Worm (Caenorhabditis elegans) whole organism, L4 larva: ENCODE data around the gene srx-122.

Experiments
- F37D6.2 ChIP-seq: sonication (generic microtip); optimal IDR thresholded peaks from 2 replicates; lab custom pipeline; 2016; ENCODE audit warnings: mild to moderate bottlenecking, missing genetic modification characterization, missing compliant biosample characterization
- R02D3.7 ChIP-seq: fragments of 150-350 bp; sonication (generic microtip); optimal IDR thresholded peaks from 3 replicates; lab custom pipeline; 2014; ENCODE audit warnings: missing biosample characterization, missing genetic modification characterization
- Y48G9A.11 ChIP-seq: fragments of 200-800 bp; sonication (Bioruptor generic); IDR thresholded peaks from 2 replicates; pipeline ENCODE4 v1.3.6; 2022; ENCODE audit warnings: missing genetic modification reagents, missing genetic modification characterization, missing compliant biosample characterization
- ZK337.2 ChIP-seq: fragments of 200-800 bp; sonication (Bioruptor generic); IDR thresholded peaks from 2 replicates; pipeline ENCODE4 v1.3.6; 2022; ENCODE audit warnings: missing genetic modification reagents, missing genetic modification characterization, missing compliant biosample characterization
- ZK546.5 ChIP-seq, 2 experiments: sonication (generic microtip); optimal IDR thresholded peaks; 2 replicates each; lab custom pipeline; 2017; ENCODE audit warnings: missing biosample characterization in 2 of 2, missing genetic modification characterization in 2 of 2
- aha-1 ChIP-seq: fragments of 150-350 bp; peaks from one replicate; lab custom pipeline; 2014; ENCODE audit warnings: missing biosample characterization, missing genetic modification characterization
- arid-1 ChIP-seq: fragments of 200-800 bp; sonication (Bioruptor generic); conservative IDR thresholded peaks from 2 replicates; pipeline ENCODE4 v1.3.6; 2022; ENCODE audit warnings: missing genetic modification reagents, missing genetic modification characterization, missing compliant biosample characterization
- ceh-28 ChIP-seq: fragments of 150-350 bp; optimal IDR thresholded peaks from 2 replicates; lab custom pipeline; 2014; ENCODE audit warnings: missing biosample characterization, missing genetic modification reagents, missing genetic modification characterization
- ceh-44 ChIP-seq: fragments of 200-800 bp; sonication (Bioruptor generic); IDR thresholded peaks from 2 replicates; pipeline ENCODE4 v1.3.6; 2022; ENCODE audit warnings: missing genetic modification reagents, missing genetic modification characterization, missing compliant biosample characterization
- ceh-62 ChIP-seq: sonication (generic microtip); optimal IDR thresholded peaks from 2 replicates; lab custom pipeline; 2017; ENCODE audit warnings: missing biosample characterization, missing genetic modification characterization
- ces-1 ChIP-seq: fragments of 150-350 bp; sonication (generic microtip); optimal IDR thresholded peaks from 4 replicates; lab custom pipeline; 2014; ENCODE audit warnings: missing biosample characterization, missing genetic modification reagents, missing genetic modification characterization
- cey-2 ChIP-seq: sonication (generic microtip); optimal IDR thresholded peaks from 3 replicates; lab custom pipeline; 2017; ENCODE audit warnings: missing genetic modification characterization, mild to moderate bottlenecking, missing compliant biosample characterization, antibody characterized with exemption, borderline replicate concordance; ENCODE audit not compliant: insufficient read depth
- ctbp-1 ChIP-seq: fragments of 200-800 bp; sonication (Bioruptor generic); IDR thresholded peaks from 2 replicates; pipeline ENCODE4 v1.3.6; 2022; ENCODE audit warnings: missing genetic modification reagents, missing genetic modification characterization, missing compliant biosample characterization
- daf-12 ChIP-seq: fragments of 150-350 bp; optimal IDR thresholded peaks from 2 replicates; lab custom pipeline; 2014; ENCODE audit warnings: missing biosample characterization, missing genetic modification reagents, missing genetic modification characterization
- daf-16 ChIP-seq, 3 experiments: sonication (generic microtip); optimal IDR thresholded peaks; 2 replicates each; lab custom pipeline; 2016 to 2017; ENCODE audit warnings: missing genetic modification characterization in 3 of 3, missing genetic modification reagents in 3 of 3, mild to moderate bottlenecking in 2 of 3, missing compliant biosample characterization in 2 of 3, missing biosample characterization in 1 of 3, moderate library complexity in 1 of 3
- daf-8 ChIP-seq: fragments of 200-800 bp; sonication (Bioruptor generic); IDR thresholded peaks from 2 replicates; pipeline ENCODE4 v1.3.6; 2022; ENCODE audit warnings: missing genetic modification characterization, missing compliant biosample characterization
- dmd-6 ChIP-seq: fragments of 200-800 bp; sonication (Bioruptor generic); IDR thresholded peaks from 2 replicates; pipeline ENCODE4 v1.3.6; 2022; ENCODE audit warnings: missing genetic modification reagents, missing genetic modification characterization, missing compliant biosample characterization
- dmd-9 ChIP-seq: fragments of 200-800 bp; sonication (Bioruptor generic); IDR thresholded peaks from 2 replicates; pipeline ENCODE4 v1.3.6; 2022; ENCODE audit warnings: missing genetic modification reagents, missing genetic modification characterization, missing compliant biosample characterization
- dpl-1 ChIP-seq: fragments of 150-350 bp; optimal IDR thresholded peaks from 2 replicates; lab custom pipeline; 2014; ENCODE audit warnings: missing biosample characterization, missing genetic modification reagents, missing genetic modification characterization
- egl-27 ChIP-seq: sonication (generic microtip); optimal IDR thresholded peaks from 3 replicates; lab custom pipeline; 2017; ENCODE audit warnings: missing biosample characterization, missing genetic modification reagents, missing genetic modification characterization
- fkh-10 ChIP-seq: fragments of 150-350 bp; optimal IDR thresholded peaks from 2 replicates; lab custom pipeline; 2014; ENCODE audit warnings: missing biosample characterization, missing genetic modification reagents, missing genetic modification characterization
- fos-1 ChIP-seq: fragments of 150-350 bp; optimal IDR thresholded peaks from 2 replicates; lab custom pipeline; 2014; ENCODE audit warnings: missing biosample characterization, missing genetic modification characterization
- hlh-11 ChIP-seq: fragments of 200-800 bp; sonication (Bioruptor generic); optimal IDR thresholded peaks from 2 replicates; lab custom pipeline; 2018; ENCODE audit warnings: mild to moderate bottlenecking, missing genetic modification characterization, missing compliant biosample characterization
- hlh-30 ChIP-seq: sonication (generic microtip); optimal IDR thresholded peaks from 2 replicates; lab custom pipeline; 2017; ENCODE audit warnings: antibody characterized with exemption, mild to moderate bottlenecking, missing genetic modification characterization, missing compliant biosample characterization; ENCODE audit not compliant: insufficient read depth
- jun-1 ChIP-seq: fragments of 150-350 bp; optimal IDR thresholded peaks from 2 replicates; lab custom pipeline; 2014; ENCODE audit warnings: missing biosample characterization, missing genetic modification reagents, missing genetic modification characterization
- lim-7 ChIP-seq: fragments of 200-800 bp; sonication (Bioruptor generic); IDR thresholded peaks from 2 replicates; pipeline ENCODE4 v1.3.6; 2022; ENCODE audit warnings: missing genetic modification characterization, missing compliant biosample characterization
- lin-1 ChIP-seq: fragments of 200-800 bp; sonication (Bioruptor generic); IDR thresholded peaks from 2 replicates; pipeline ENCODE4 v1.3.6; 2022; ENCODE audit warnings: missing genetic modification reagents, missing genetic modification characterization, missing compliant biosample characterization
- lin-13 ChIP-seq: fragments of 150-350 bp; optimal IDR thresholded peaks from 2 replicates; lab custom pipeline; 2014; ENCODE audit warnings: missing biosample characterization, missing genetic modification reagents, missing genetic modification characterization
- madf-9 ChIP-seq: fragments of 200-800 bp; sonication (Bioruptor generic); conservative IDR thresholded peaks from 2 replicates; pipeline ENCODE4 v1.3.6; 2022; ENCODE audit warnings: missing genetic modification reagents, missing genetic modification characterization, missing compliant biosample characterization
- mdl-1 ChIP-seq, 2 experiments: fragments of 150-350 bp in 1 of 2; sonication (generic microtip) in 1 of 2; optimal IDR thresholded peaks; 2 replicates each; lab custom pipeline; 2014 to 2017; ENCODE audit warnings: missing biosample characterization in 2 of 2, missing genetic modification characterization in 2 of 2
- mep-1 ChIP-seq: fragments of 150-350 bp; sonication (generic microtip); optimal IDR thresholded peaks from 3 replicates; lab custom pipeline; 2014; ENCODE audit warnings: missing biosample characterization, missing genetic modification characterization
- mxl-2 ChIP-seq: fragments of 200-800 bp; sonication (Bioruptor generic); conservative IDR thresholded peaks from 2 replicates; pipeline ENCODE4 v1.3.6; 2022; ENCODE audit warnings: missing genetic modification reagents, missing genetic modification characterization, missing compliant biosample characterization
- mxl-3 ChIP-seq: fragments of 200-800 bp; sonication (Bioruptor generic); optimal IDR thresholded peaks from 2 replicates; lab custom pipeline; 2018; ENCODE audit warnings: mild to moderate bottlenecking, missing genetic modification characterization, missing compliant biosample characterization
- nhr-102 ChIP-seq: sonication (generic microtip); optimal IDR thresholded peaks from 2 replicates; lab custom pipeline; 2016; ENCODE audit warnings: mild to moderate bottlenecking, missing genetic modification characterization, moderate library complexity, missing compliant biosample characterization
- nhr-11 ChIP-seq: fragments of 150-350 bp; optimal IDR thresholded peaks from 2 replicates; lab custom pipeline; 2014; ENCODE audit warnings: missing biosample characterization, missing genetic modification characterization
- nhr-25 ChIP-seq: sonication (generic microtip); optimal IDR thresholded peaks from 2 replicates; lab custom pipeline; 2017; ENCODE audit warnings: missing genetic modification characterization, mild to moderate bottlenecking, missing compliant biosample characterization, antibody characterized with exemption, moderate library complexity, borderline replicate concordance; ENCODE audit not compliant: insufficient read depth
- nhr-41 ChIP-seq: fragments of 200-800 bp; sonication (Bioruptor generic); IDR thresholded peaks from 2 replicates; pipeline ENCODE4 v1.3.6; 2022; ENCODE audit warnings: missing genetic modification reagents, missing genetic modification characterization, missing compliant biosample characterization
- nhr-6 ChIP-seq: fragments of 150-350 bp; optimal IDR thresholded peaks from 2 replicates; lab custom pipeline; 2014; ENCODE audit warnings: missing biosample characterization, missing genetic modification characterization
- nhr-77 ChIP-seq: fragments of 150-350 bp; optimal IDR thresholded peaks from 2 replicates; lab custom pipeline; 2014; ENCODE audit warnings: missing biosample characterization, missing genetic modification characterization
- php-3 ChIP-seq: fragments of 200-800 bp; sonication (Bioruptor generic); IDR thresholded peaks from 2 replicates; pipeline ENCODE4 v1.3.6; 2022; ENCODE audit warnings: missing genetic modification reagents, missing genetic modification characterization, missing compliant biosample characterization
- rbr-2 ChIP-seq: sonication (generic microtip); optimal IDR thresholded peaks from 2 replicates; lab custom pipeline; 2016; ENCODE audit warnings: missing genotype, missing genetic modification characterization, missing compliant biosample characterization
- set-16 ChIP-seq: fragments of 200-800 bp; sonication (Bioruptor generic); IDR thresholded peaks from 2 replicates; pipeline ENCODE4 v1.3.6; 2022; ENCODE audit warnings: missing genetic modification reagents, missing genetic modification characterization, missing compliant biosample characterization
- skn-1 ChIP-seq: fragments of 150-350 bp; optimal IDR thresholded peaks from 2 replicates; lab custom pipeline; 2014; ENCODE audit warnings: missing biosample characterization, missing genetic modification characterization
- snpc-1.2 ChIP-seq: fragments of 200-800 bp; sonication (Bioruptor generic); IDR thresholded peaks from 2 replicates; pipeline ENCODE4 v1.3.6; 2022; ENCODE audit warnings: missing genetic modification reagents, missing genetic modification characterization, missing compliant biosample characterization
- tra-1 ChIP-seq: fragments of 200-800 bp; sonication (Bioruptor generic); IDR thresholded peaks from 2 replicates; pipeline ENCODE4 v1.3.6; 2022; ENCODE audit warnings: missing genetic modification reagents, missing genetic modification characterization, missing compliant biosample characterization
- zag-1 ChIP-seq: fragments of 150-350 bp; optimal IDR thresholded peaks from 2 replicates; lab custom pipeline; 2014; ENCODE audit warnings: missing biosample characterization, missing genetic modification characterization

Gene srx-122

ce11 chrV:3344001-3344400, 46.3 kb upstream of the srx-122 start (continued):
- no peak for TF ChIP-seq rbr-2
- peak; percentile 67 for TF ChIP-seq hlh-11 (tag; lab: Kevin White, UChicago)
- peak; percentile 17 for TF ChIP-seq hlh-30 (tag; lab: Kevin White, UChicago)
- TF ChIP-seq nhr-41 (GFP tag; lab: Robert Waterston, UW), result no peak
- TF ChIP-seq nhr-77 (tag; lab: Kevin White, UChicago), result no peak
- TF ChIP-seq daf-16 (GFP tag; optimal IDR thresholded peaks at IDR 0.05; lab: Kevin White, UChicago), result peak in 1 of 2 experiments; percentile 30
- no peak for TF ChIP-seq daf-16 (tag; optimal IDR thresholded peaks at IDR 0.05; lab: Kevin White, UChicago)

ce11 chrV:3342504-3342903, 44.8 kb upstream of the srx-122 start, which contains the start of gene C17B7.3:
Gene C17B7.3 (plus strand): TSS chrV:3342804.
- TF ChIP-seq mdl-1 (tag; optimal IDR thresholded peaks at IDR 0.05; lab: Kevin White, UChicago) (no peak), rbr-2 (no peak), nhr-11 (tag; lab: Kevin White, UChicago) (no peak), nhr-102 (no peak), ZK337.2 (no peak), dmd-9 (GFP tag; lab: Robert Waterston, UW) (no peak), lim-7 (GFP tag; lab: Robert Waterston, UW) (no peak), skn-1 (no peak), ces-1 (GFP tag; lab: Kevin White, UChicago) (no peak), ceh-44 (GFP tag; lab: Robert Waterston, UW) (no peak)
- TF ChIP-seq, all 104 proteins: peak for 0

- TF ChIP-seq nhr-41 (GFP tag; lab: Robert Waterston, UW), result no peak
- TF ChIP-seq dmd-6 (GFP tag; lab: Robert Waterston, UW), result no peak
- TF ChIP-seq madf-9 (GFP tag; lab: Robert Waterston, UW), result no peak
- TF ChIP-seq daf-12, result no peak
- TF ChIP-seq tra-1 (GFP tag; lab: Robert Waterston, UW), result no peak
- no peak for TF ChIP-seq ctbp-1
- no peak for TF ChIP-seq set-16 (GFP tag; lab: Robert Waterston, UW)
- no peak for TF ChIP-seq lin-13
- no peak for TF ChIP-seq dpl-1 (GFP tag; lab: Kevin White, UChicago)
- no peak for TF ChIP-seq F37D6.2
- TF ChIP-seq ceh-28 (tag; lab: Kevin White, UChicago), result no peak
- no peak for TF ChIP-seq R02D3.7 (tag; lab: Kevin White, UChicago)
- TF ChIP-seq ces-1 (GFP tag; lab: Kevin White, UChicago), result no peak
- TF ChIP-seq dmd-9 (GFP tag; lab: Robert Waterston, UW), result no peak
- no peak for TF ChIP-seq nhr-6
- no peak for TF ChIP-seq snpc-1.2
- no peak for TF ChIP-seq mxl-3 (GFP tag; lab: Kevin White, UChicago)
- TF ChIP-seq jun-1 (tag; lab: Kevin White, UChicago), result no peak
- TF ChIP-seq mep-1 (tag; lab: Kevin White, UChicago), result no peak
- TF ChIP-seq Y48G9A.11 (GFP tag; lab: Robert Waterston, UW), result no peak
These were observed 44.2 kb upstream of the srx-122 start, which contains the start of gene C17B7.10 for ce11 chrV:3341906-3342305. Gene C17B7.10 (minus strand): TSS chrV:3342006.

- no peak for TF ChIP-seq cey-2 (tag; lab: Kevin White, UChicago)
- TF ChIP-seq lin-1, result no peak
- TF ChIP-seq mxl-2 (GFP tag; lab: Robert Waterston, UW), result no peak
- no peak for TF ChIP-seq ZK546.5 (tag; optimal IDR thresholded peaks at IDR 0.05; lab: Kevin White, UChicago)
- no peak for TF ChIP-seq zag-1 (tag; lab: Kevin White, UChicago)
- TF ChIP-seq aha-1 (tag; lab: Kevin White, UChicago), result no peak
- TF ChIP-seq jun-1 (tag; lab: Kevin White, UChicago), result no peak
- TF ChIP-seq php-3, result no peak
- no peak for TF ChIP-seq set-16 (GFP tag; lab: Robert Waterston, UW)
- TF ChIP-seq hlh-11 (tag; lab: Kevin White, UChicago), result no peak
- no peak for TF ChIP-seq arid-1 (GFP tag; lab: Robert Waterston, UW)
- no peak for TF ChIP-seq fos-1
- no peak for TF ChIP-seq daf-8 (GFP tag; lab: Robert Waterston, UW)
- TF ChIP-seq lin-13, result no peak
- TF ChIP-seq ceh-62 (tag; lab: Kevin White, UChicago), result no peak
- TF ChIP-seq fkh-10 (GFP tag; lab: Kevin White, UChicago), result no peak
- TF ChIP-seq ctbp-1, result no peak
- no peak for TF ChIP-seq egl-27 (tag; lab: Kevin White, UChicago)
- TF ChIP-seq skn-1, result no peak
- no peak for TF ChIP-seq nhr-25 (tag; lab: Kevin White, UChicago)
These were observed 41.3 kb upstream of the srx-122 start, which contains the start of gene C17B7.4 for ce11 chrV:3339009-3339408. Gene C17B7.4 (plus strand): TSS chrV:3339309.
